Worm (Caenorhabditis elegans): ENCODE data around the gene qars-1.
"Not testable (repeated sequence)": the region's sequence is repeated elsewhere in the genome, so short reads cannot be mapped to it uniquely, and the experiment has no call there.

The qars-1 gene

ce11 chrIV:15047940-15048339 lies 35.0 kb upstream of the qars-1 start:
- TF ChIP-seq mcd-1 (GFP tag; IDR thresholded peaks at IDR 0.05) = 0 out of 2 replicates have a peak, but pooled peaks have one; percentile 29
- not testable (repeated sequence) for TF ChIP-seq snpc-4 (GFP tag; optimal IDR thresholded peaks at IDR 0.05)
- TF ChIP-seq snpc-4 (tag; optimal IDR thresholded peaks at IDR 0.05) = peak in 1 of 4 experiments; percentile 67

DNA sequence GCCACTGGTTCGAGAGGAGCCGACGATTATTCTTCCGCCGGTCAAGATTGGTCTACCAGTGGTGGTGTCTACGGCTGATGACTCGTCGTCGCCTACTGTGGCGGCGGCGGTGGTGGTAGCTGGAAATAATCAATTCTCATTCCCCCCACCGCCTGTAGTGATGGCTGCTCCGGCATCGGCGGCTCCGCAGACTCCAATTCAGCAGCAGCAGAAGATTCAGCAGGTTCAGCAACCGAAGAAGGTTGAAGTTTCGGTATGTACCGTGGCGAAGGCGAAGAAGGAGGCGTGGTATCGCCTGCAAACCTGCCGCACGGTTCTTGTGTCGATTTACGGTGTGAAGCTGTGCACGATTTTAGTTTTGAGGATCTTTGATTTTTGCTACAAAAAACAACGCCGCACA lies 33.2 kb upstream of the qars-1 start:
- TF ChIP-seq nhr-179 (tag; optimal IDR thresholded peaks at IDR 0.05) = no peak
- TF ChIP-seq cebp-2 (GFP tag; IDR thresholded peaks at IDR 0.05) = peak; percentile 83; the same call in 1 of the 2 replicates
- TF ChIP-seq lin-26 (GFP tag; IDR thresholded peaks at IDR 0.05) = 0 out of 2 replicates have a peak, but pooled peaks have one; percentile 37
- TF ChIP-seq dox-1 (GFP tag; IDR thresholded peaks at IDR 0.05) = 0 out of 2 replicates have a peak, but pooled peaks have one; percentile 9
- no peak for TF ChIP-seq lag-1 (GFP tag; IDR thresholded peaks at IDR 0.05)
- TF ChIP-seq egrh-3 (GFP tag; IDR thresholded peaks at IDR 0.05) = peak; percentile 45; the same call in 1 of the 2 replicates
- TF ChIP-seq gei-17 (GFP tag; optimal IDR thresholded peaks at IDR 0.05) = no peak
- TF ChIP-seq ets-4 (GFP tag; optimal IDR thresholded peaks at IDR 0.05) = no peak
- no peak for TF ChIP-seq K11D2.4 (GFP tag; IDR thresholded peaks at IDR 0.05)
- no peak for TF ChIP-seq ztf-3 (GFP tag; optimal IDR thresholded peaks at IDR 0.05)
- TF ChIP-seq zfh-2 (GFP tag; conservative IDR thresholded peaks at IDR 0.05) = peak; percentile 46; the same call in 1 of the 2 replicates
- no peak for TF ChIP-seq repo-1 (tag; optimal IDR thresholded peaks at IDR 0.05)
- TF ChIP-seq Y53F4B.3 (GFP tag; IDR thresholded peaks at IDR 0.05) = no peak
- peak; percentile 37 for TF ChIP-seq ztf-18 (tag; optimal IDR thresholded peaks at IDR 0.05)
- TF ChIP-seq C06A6.2 (GFP tag; conservative IDR thresholded peaks at IDR 0.05) = no peak
- TF ChIP-seq ceh-58 (GFP tag; IDR thresholded peaks at IDR 0.05) = no peak
- no peak for TF ChIP-seq snpc-4 (GFP tag; optimal IDR thresholded peaks at IDR 0.05)
- peak in 1 of 4 experiments; percentile 37 for TF ChIP-seq snpc-4 (tag; optimal IDR thresholded peaks at IDR 0.05)

DNA sequence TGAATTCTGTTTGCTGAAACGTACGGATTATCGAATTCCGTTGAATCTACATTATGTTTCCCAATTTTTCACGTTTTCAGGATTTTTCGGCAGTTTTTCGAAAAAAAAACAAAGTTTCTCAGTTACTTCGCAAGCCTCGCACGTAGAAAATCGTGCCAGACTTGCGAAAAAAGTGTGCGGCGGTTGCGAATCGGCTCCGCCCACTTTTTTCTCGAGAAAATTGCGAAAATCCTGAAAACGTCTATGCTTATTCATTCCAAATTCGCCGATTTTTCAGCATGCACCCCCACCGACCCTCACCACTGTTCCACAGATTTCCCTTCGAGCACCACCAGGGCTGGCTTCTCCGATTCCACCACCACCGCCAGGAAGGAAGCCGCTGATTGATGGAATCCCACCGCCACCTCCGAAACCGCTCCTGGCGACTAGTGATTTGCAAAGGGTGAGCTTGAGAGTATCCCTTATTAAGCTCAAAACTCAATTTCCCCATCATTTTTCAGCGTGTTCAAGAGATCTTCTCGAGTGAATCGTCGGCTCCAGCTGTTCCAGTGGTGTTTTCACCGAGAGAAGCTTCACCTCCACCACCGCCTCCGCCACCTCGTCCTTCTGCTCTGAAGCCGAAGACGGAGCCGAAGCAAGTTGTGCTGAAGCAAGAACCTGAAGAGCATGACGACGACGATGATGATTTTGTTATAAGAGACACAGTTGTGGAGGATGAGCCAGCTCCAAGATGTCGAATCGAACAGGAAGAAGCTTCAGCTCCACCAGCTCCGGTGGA lies 29.4 kb upstream of the qars-1 start:
- TF ChIP-seq ceh-79 (tag; optimal IDR thresholded peaks at IDR 0.05) (no peak), chd-7 (tag; optimal IDR thresholded peaks at IDR 0.05) (peak; percentile 49), F10E7.11 (tag; optimal IDR thresholded peaks at IDR 0.05) (no peak), cebp-2 (GFP tag; IDR thresholded peaks at IDR 0.05) (peak; percentile 72; the same call in 1 of the 2 replicates), egrh-3 (GFP tag; IDR thresholded peaks at IDR 0.05) (peak; percentile 20; the same call in 1 of the 2 replicates), ceh-100 (GFP tag; IDR thresholded peaks at IDR 0.05) (0 out of 2 replicates have a peak, but pooled peaks have one; percentile 29), ceh-58 (GFP tag; IDR thresholded peaks at IDR 0.05) (0 out of 2 replicates have a peak, but pooled peaks have one; percentile 44), lsl-1 (GFP tag; optimal IDR thresholded peaks at IDR 0.05) (peak; percentile 20), egl-44 (GFP tag; IDR thresholded peaks at IDR 0.05) (no peak), Y56A3A.18 (GFP tag; IDR thresholded peaks at IDR 0.05) (0 out of 2 replicates have a peak, but pooled peaks have one; percentile 40), unc-130 (GFP tag; optimal IDR thresholded peaks at IDR 0.05) (no peak), F49E8.2 (tag; optimal IDR thresholded peaks at IDR 0.05; ENCODE audit: insufficient read depth) (peak; percentile 77), hrde-1 (tag; optimal IDR thresholded peaks at IDR 0.05; ENCODE audit: borderline replicate concordance) (peak; percentile 49), madf-3 (GFP tag; IDR thresholded peaks at IDR 0.05) (peak; percentile 72), D2030.7 (GFP tag; IDR thresholded peaks at IDR 0.05) (peak; percentile 59; the same call in 1 of the 2 replicates), athp-1 (tag; optimal IDR thresholded peaks at IDR 0.05) (peak; percentile 29), F39B2.1 (GFP tag; IDR thresholded peaks at IDR 0.05) (no peak), hlh-12 (tag; optimal IDR thresholded peaks at IDR 0.05) (no peak), Y53F4B.3 (GFP tag; IDR thresholded peaks at IDR 0.05) (0 out of 2 replicates have a peak, but pooled peaks have one; percentile 33), zfh-2 (GFP tag; conservative IDR thresholded peaks at IDR 0.05) (peak; percentile 68), snpc-4 (GFP tag; optimal IDR thresholded peaks at IDR 0.05) (peak; percentile 68), snpc-4 (tag; optimal IDR thresholded peaks at IDR 0.05) (peak in 3 of 4 experiments; percentile 58 to 91 (median 80)), cebp-1 (GFP tag; IDR thresholded peaks at IDR 0.05) (no peak), cebp-1 (tag; optimal IDR thresholded peaks at IDR 0.05) (peak; percentile 44), hlh-26 (GFP tag; conservative IDR thresholded peaks at IDR 0.05) (0 out of 2 replicates have a peak, but pooled peaks have one; percentile 30), lir-1 (GFP tag; conservative IDR thresholded peaks at IDR 0.05) (peak; percentile 25; the same call in 1 of the 2 replicates), hmg-1.2 (GFP tag; IDR thresholded peaks at IDR 0.05) (peak; percentile 41), B0336.3 (GFP tag; IDR thresholded peaks at IDR 0.05) (peak; percentile 83; the same call in 1 of the 2 replicates), F37B4.10 (GFP tag; IDR thresholded peaks at IDR 0.05) (0 out of 2 replicates have a peak, but pooled peaks have one; percentile 75), dpl-1 (GFP tag; optimal IDR thresholded peaks at IDR 0.05) (peak; percentile 15)

Data from whole organism, young adult.